Worm (Caenorhabditis elegans) whole organism, early embryonic: Measurements from ENCODE around the gene arrd-6.

Experiments
- B0310.2 ChIP-seq: sonication (generic microtip); optimal IDR thresholded peaks from 2 replicates; lab custom pipeline; 2016; ENCODE audit warnings: mild to moderate bottlenecking, missing genetic modification characterization, missing compliant biosample characterization
- ama-1 ChIP-seq: fragments of 150-350 bp; optimal IDR thresholded peaks from 2 replicates; lab custom pipeline; 2014
- ets-7 ChIP-seq: sonication (generic microtip); optimal IDR thresholded peaks from 2 replicates; lab custom pipeline; 2016; ENCODE audit warnings: missing genotype, missing genetic modification characterization, missing compliant biosample characterization
- tbx-11 ChIP-seq: fragments of 200-800 bp; sonication (Bioruptor generic); IDR thresholded peaks from 2 replicates; pipeline ENCODE4 v1.3.6; 2022; ENCODE audit warnings: missing genetic modification characterization, missing compliant biosample characterization

- TF ChIP-seq ets-7 (tag; lab: Kevin White, UChicago) (no peak), ama-1 (lab: Kevin White, UChicago) (no peak), B0310.2 (tag; lab: Kevin White, UChicago) (no peak), tbx-11 (no peak)
Observed at ce11 chrII:11166414-11166813, 23.9 kb downstream of the arrd-6 start.
